Worm (Caenorhabditis elegans) whole organism, L1 larva: ENCODE measurements around the gene ZK666.2.

Experiments
- aly-2 ChIP-seq: fragments of 150-350 bp; optimal IDR thresholded peaks from 2 replicates; lab custom pipeline; 2014; ENCODE audit warnings: missing biosample characterization, missing genetic modification characterization
- blmp-1 ChIP-seq: fragments of 150-350 bp; optimal IDR thresholded peaks from 2 replicates; lab custom pipeline; 2014; ENCODE audit warnings: missing biosample characterization, missing genetic modification characterization
- mep-1 ChIP-seq: fragments of 150-350 bp; optimal IDR thresholded peaks from 2 replicates; lab custom pipeline; 2014; ENCODE audit warnings: missing biosample characterization, missing genetic modification characterization
- nhr-77 ChIP-seq: fragments of 150-350 bp; optimal IDR thresholded peaks from 2 replicates; lab custom pipeline; 2014; ENCODE audit warnings: missing biosample characterization, missing genetic modification characterization
- pqm-1 ChIP-seq: sonication (generic microtip); optimal IDR thresholded peaks from 3 replicates; lab custom pipeline; 2017; ENCODE audit warnings: missing biosample characterization, missing genetic modification characterization
- tbx-2 ChIP-seq: sonication (generic microtip); optimal IDR thresholded peaks from 2 replicates; lab custom pipeline; 2016; ENCODE audit warnings: missing genetic modification characterization, missing compliant biosample characterization
- unc-130 ChIP-seq: fragments of 150-350 bp; optimal IDR thresholded peaks from 2 replicates; lab custom pipeline; 2017; ENCODE audit warnings: missing biosample characterization, missing genetic modification characterization, inconsistent platforms
- unc-30 ChIP-seq: sonication (generic microtip); optimal IDR thresholded peaks from 2 replicates; lab custom pipeline; 2017; ENCODE audit warnings: missing biosample characterization, missing genetic modification characterization
- unc-62 ChIP-seq: fragments of 150-350 bp; optimal IDR thresholded peaks from 2 replicates; lab custom pipeline; 2014; ENCODE audit warnings: missing biosample characterization, missing genetic modification reagents, missing genetic modification characterization

DNA sequence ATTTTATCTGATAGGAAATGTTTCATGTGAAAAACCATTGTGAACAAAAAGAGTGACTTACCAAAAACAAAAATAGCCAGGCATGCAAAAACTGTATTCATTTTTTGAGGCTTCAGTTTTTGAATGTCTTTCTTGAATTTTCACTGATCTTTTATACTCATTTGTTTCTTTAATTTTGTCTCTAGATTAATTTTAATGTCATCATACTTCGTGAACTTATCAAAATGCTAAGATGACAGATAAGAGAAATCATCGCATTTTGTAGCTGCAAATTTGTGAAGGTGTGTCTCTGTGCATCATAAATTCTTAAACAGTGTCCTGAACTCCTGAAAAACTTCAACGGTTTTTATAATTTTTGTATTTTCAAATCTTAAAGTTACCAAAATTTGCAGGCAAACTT lies 4.3 kb upstream of the ZK666.2 start, which contains the start of gene clec-58:
- TF ChIP-seq pqm-1 (tag; lab: Kevin White, UChicago): no peak
- no peak for TF ChIP-seq unc-130
- no peak for TF ChIP-seq mep-1 (tag; lab: Kevin White, UChicago)
- TF ChIP-seq blmp-1 (tag; lab: Kevin White, UChicago): no peak
- no peak for TF ChIP-seq unc-62
- TF ChIP-seq aly-2 (tag; lab: Kevin White, UChicago): no peak
- no peak for TF ChIP-seq unc-30
- TF ChIP-seq nhr-77 (tag; lab: Kevin White, UChicago): no peak
- no peak for TF ChIP-seq tbx-2 (tag; lab: Kevin White, UChicago)
